Worm (Caenorhabditis elegans) whole organism, late embryonic: ENCODE measurements around the gene lfi-1.

Experiments
- C38D4.7 ChIP-seq: fragments of 200-800 bp; sonication (Bioruptor generic); optimal IDR thresholded peaks from 2 replicates; lab custom pipeline; 2018; ENCODE audit warnings: mild to moderate bottlenecking, missing genetic modification characterization, moderate library complexity, missing compliant biosample characterization
- K02D7.2 ChIP-seq: sonication (generic microtip); optimal IDR thresholded peaks from 2 replicates; lab custom pipeline; 2017; ENCODE audit warnings: mild to moderate bottlenecking, missing genetic modification characterization, missing compliant biosample characterization
- T23F11.4 ChIP-seq: fragments of 200-800 bp; sonication (Bioruptor generic); optimal IDR thresholded peaks from 2 replicates; lab custom pipeline; 2018; ENCODE audit warnings: mild to moderate bottlenecking, missing genetic modification characterization, missing compliant biosample characterization
- ahr-1 ChIP-seq: sonication (generic microtip); optimal IDR thresholded peaks from 2 replicates; lab custom pipeline; 2016; ENCODE audit warnings: missing genetic modification characterization, missing compliant biosample characterization
- ama-1 ChIP-seq: fragments of 150-350 bp; optimal IDR thresholded peaks from 2 replicates; lab custom pipeline; 2014
- ceh-18 ChIP-seq: sonication (generic microtip); optimal IDR thresholded peaks from 2 replicates; lab custom pipeline; 2016; ENCODE audit warnings: missing genetic modification characterization, missing compliant biosample characterization
- ceh-22 ChIP-seq: sonication (generic microtip); optimal IDR thresholded peaks from 2 replicates; lab custom pipeline; 2017; ENCODE audit warnings: missing biosample characterization, missing genetic modification characterization
- ceh-24 ChIP-seq: sonication (generic microtip); optimal IDR thresholded peaks from 2 replicates; lab custom pipeline; 2016; ENCODE audit warnings: mild to moderate bottlenecking, missing genetic modification characterization, missing compliant biosample characterization
- ceh-31 ChIP-seq: sonication (generic microtip); optimal IDR thresholded peaks from 2 replicates; lab custom pipeline; 2016; ENCODE audit warnings: missing genetic modification characterization, missing compliant biosample characterization
- ceh-34 ChIP-seq: sonication (generic microtip); optimal IDR thresholded peaks from 2 replicates; lab custom pipeline; 2016; ENCODE audit warnings: mild to moderate bottlenecking, missing genetic modification characterization, missing compliant biosample characterization
- ceh-45 ChIP-seq: fragments of 200-800 bp; sonication (Bioruptor generic); IDR thresholded peaks from 2 replicates; pipeline ENCODE4 v1.3.6; 2022; ENCODE audit warnings: missing genetic modification reagents, missing genetic modification characterization, missing compliant biosample characterization
- ceh-48 ChIP-seq: sonication (generic microtip); optimal IDR thresholded peaks from 2 replicates; lab custom pipeline; 2016; ENCODE audit warnings: missing genetic modification characterization, inconsistent platforms, missing compliant biosample characterization
- ceh-6 ChIP-seq: fragments of 200-800 bp; sonication (Bioruptor generic); optimal IDR thresholded peaks from 2 replicates; lab custom pipeline; 2018; ENCODE audit warnings: mild to moderate bottlenecking, missing genetic modification characterization, missing compliant biosample characterization
- che-1 ChIP-seq: sonication (generic microtip); optimal IDR thresholded peaks from 2 replicates; lab custom pipeline; 2016; ENCODE audit warnings: mild to moderate bottlenecking, missing genetic modification characterization, missing compliant biosample characterization
- dmd-4 ChIP-seq: sonication (generic microtip); optimal IDR thresholded peaks from 2 replicates; lab custom pipeline; 2016; ENCODE audit warnings: borderline replicate concordance, missing genetic modification characterization, missing compliant biosample characterization
- dve-1 ChIP-seq: sonication (generic microtip); optimal IDR thresholded peaks from 2 replicates; lab custom pipeline; 2017; ENCODE audit warnings: antibody characterized with exemption, mild to moderate bottlenecking, missing genetic modification characterization, missing compliant biosample characterization
- elt-2 ChIP-seq: sonication (generic microtip); optimal IDR thresholded peaks from 2 replicates; lab custom pipeline; 2016; ENCODE audit warnings: missing genetic modification reagents, missing genetic modification characterization, missing compliant biosample characterization
- elt-4 ChIP-seq: sonication (generic microtip); optimal IDR thresholded peaks from 2 replicates; lab custom pipeline; 2016; ENCODE audit warnings: missing genetic modification characterization, missing compliant biosample characterization
- ets-4 ChIP-seq: sonication (generic microtip); optimal IDR thresholded peaks from 2 replicates; lab custom pipeline; 2016; ENCODE audit warnings: missing genetic modification characterization, missing compliant biosample characterization
- fax-1 ChIP-seq: sonication (generic microtip); optimal IDR thresholded peaks from 2 replicates; lab custom pipeline; 2016; ENCODE audit warnings: missing genotype, missing genetic modification characterization, missing compliant biosample characterization
- fkh-6 ChIP-seq: sonication (generic microtip); optimal IDR thresholded peaks from 2 replicates; lab custom pipeline; 2016; ENCODE audit warnings: missing genetic modification characterization, missing compliant biosample characterization
- hlh-13 ChIP-seq: fragments of 200-800 bp; sonication (Bioruptor generic); optimal IDR thresholded peaks from 2 replicates; lab custom pipeline; 2018; ENCODE audit warnings: mild to moderate bottlenecking, missing genetic modification characterization, missing compliant biosample characterization
- hlh-15 ChIP-seq: sonication (generic microtip); optimal IDR thresholded peaks from 2 replicates; lab custom pipeline; 2016; ENCODE audit warnings: missing genetic modification characterization, missing compliant biosample characterization
- hlh-8 ChIP-seq: sonication (generic microtip); optimal IDR thresholded peaks from 2 replicates; lab custom pipeline; 2016; ENCODE audit warnings: missing genotype, missing genetic modification characterization, missing compliant biosample characterization
- madf-2 ChIP-seq: sonication (generic microtip); optimal IDR thresholded peaks from 2 replicates; lab custom pipeline; 2017; ENCODE audit warnings: missing genetic modification characterization, missing compliant biosample characterization
- mec-3 ChIP-seq: sonication (generic microtip); optimal IDR thresholded peaks from 2 replicates; lab custom pipeline; 2016; ENCODE audit warnings: borderline replicate concordance, missing genetic modification characterization, missing compliant biosample characterization
- nhr-232 ChIP-seq: sonication (generic microtip); optimal IDR thresholded peaks from 2 replicates; lab custom pipeline; 2016; ENCODE audit warnings: missing genetic modification characterization, missing compliant biosample characterization
- odd-2 ChIP-seq: sonication (generic microtip); optimal IDR thresholded peaks from 2 replicates; lab custom pipeline; 2017; ENCODE audit warnings: antibody characterized with exemption, mild to moderate bottlenecking, missing genetic modification characterization, missing compliant biosample characterization
- pag-3 ChIP-seq: sonication (generic microtip); optimal IDR thresholded peaks from 2 replicates; lab custom pipeline; 2016; ENCODE audit warnings: missing compliant biosample characterization, missing genetic modification characterization, borderline replicate concordance
- pax-1 ChIP-seq: fragments of 150-350 bp; optimal IDR thresholded peaks from 2 replicates; lab custom pipeline; 2014; ENCODE audit warnings: missing biosample characterization, missing genetic modification characterization
- pha-2 ChIP-seq: sonication (generic microtip); optimal IDR thresholded peaks from 2 replicates; lab custom pipeline; 2017; ENCODE audit warnings: mild to moderate bottlenecking, missing genetic modification characterization, missing compliant biosample characterization
- pqm-1 ChIP-seq: sonication (generic microtip); optimal IDR thresholded peaks from 2 replicates; lab custom pipeline; 2016; ENCODE audit warnings: missing genetic modification characterization, missing compliant biosample characterization
- ref-2 ChIP-seq: sonication (generic microtip); optimal IDR thresholded peaks from 2 replicates; lab custom pipeline; 2016; ENCODE audit warnings: missing genetic modification characterization, missing compliant biosample characterization
- rnt-1 ChIP-seq: sonication (generic microtip); optimal IDR thresholded peaks from 2 replicates; lab custom pipeline; 2016; ENCODE audit warnings: missing genetic modification characterization, missing compliant biosample characterization
- sox-2 ChIP-seq: fragments of 200-800 bp; sonication (Bioruptor generic); IDR thresholded peaks from 2 replicates; pipeline ENCODE4 v1.3.6; 2022; ENCODE audit warnings: missing genetic modification reagents, missing genetic modification characterization, missing compliant biosample characterization
- sox-4 ChIP-seq: sonication (generic microtip); optimal IDR thresholded peaks from 2 replicates; lab custom pipeline; 2017; ENCODE audit warnings: mild to moderate bottlenecking, missing genetic modification characterization, inconsistent platforms, missing compliant biosample characterization
- tbx-7 ChIP-seq: sonication (generic microtip); optimal IDR thresholded peaks from 2 replicates; lab custom pipeline; 2016; ENCODE audit warnings: missing genotype, missing genetic modification characterization, missing compliant biosample characterization
- ttx-3 ChIP-seq: sonication (generic microtip); optimal IDR thresholded peaks from 2 replicates; lab custom pipeline; 2016; ENCODE audit warnings: missing genetic modification reagents, missing genetic modification characterization, missing compliant biosample characterization
- unc-3 ChIP-seq, 2 experiments: fragments of 200-800 bp in 1 of 2; sonication (Bioruptor generic) in 1 of 2; sonication (generic microtip) in 1 of 2; conservative IDR thresholded peaks in 1 of 2; optimal IDR thresholded peaks in 1 of 2; 2 replicates each; pipeline versions ENCODE4 v1.3.6 to Lab custom; 2016 to 2022; ENCODE audit warnings: missing compliant biosample characterization in 2 of 2, missing genetic modification characterization in 2 of 2, missing genetic modification reagents in 1 of 2
- ztf-16 ChIP-seq: sonication (generic microtip); optimal IDR thresholded peaks from 2 replicates; lab custom pipeline; 2017; ENCODE audit warnings: missing genetic modification characterization, missing compliant biosample characterization

lfi-1 gene

ce11 chrX:5022682-5023081 is 46.1 kb downstream of the lfi-1 start (continued):
- peak; percentile 53 for TF ChIP-seq C38D4.7
- peak; percentile 52 for TF ChIP-seq sox-2 (GFP tag; lab: Robert Waterston, UW)
- no peak for TF ChIP-seq ahr-1
- TF ChIP-seq ttx-3 (tag; lab: Kevin White, UChicago), result peak; percentile 16
- TF ChIP-seq pax-1 (tag; lab: Kevin White, UChicago), result no peak
- TF ChIP-seq rnt-1 (tag; lab: Kevin White, UChicago), result no peak
- peak; percentile 7 for TF ChIP-seq ceh-24
- no peak for TF ChIP-seq odd-2 (tag; lab: Kevin White, UChicago)
- no peak for TF ChIP-seq pqm-1 (tag; lab: Kevin White, UChicago)
- peak; percentile 40 for TF ChIP-seq hlh-15 (tag; lab: Kevin White, UChicago)
- TF ChIP-seq nhr-232 (tag; lab: Kevin White, UChicago), result peak; percentile 61
- TF ChIP-seq unc-3 (GFP tag; conservative IDR thresholded peaks at IDR 0.05; lab: Robert Waterston, UW), result 0 out of 2 replicates have a peak, but pooled peaks have one; percentile 25
- peak; percentile 18 for TF ChIP-seq unc-3 (tag; optimal IDR thresholded peaks at IDR 0.05; lab: Kevin White, UChicago)
- TF ChIP-seq ceh-31 (tag; lab: Kevin White, UChicago), result peak; percentile 3
- peak; percentile 27 for TF ChIP-seq dve-1 (tag; lab: Kevin White, UChicago)
- peak; percentile 15 for TF ChIP-seq hlh-13 (GFP tag; lab: Kevin White, UChicago)
- TF ChIP-seq che-1 (tag; lab: Kevin White, UChicago), result peak; percentile 65
- TF ChIP-seq T23F11.4 (GFP tag; lab: Kevin White, UChicago), result peak; percentile 12
- 0 out of 2 replicates have a peak, but pooled peaks have one; percentile 13 for TF ChIP-seq ceh-45 (GFP tag; lab: Robert Waterston, UW)
- peak; percentile 60 for TF ChIP-seq ceh-6 (GFP tag; lab: Kevin White, UChicago)

- TF ChIP-seq ama-1 (no peak), ceh-22 (tag; lab: Kevin White, UChicago) (no peak), unc-3 (GFP tag; conservative IDR thresholded peaks at IDR 0.05; lab: Robert Waterston, UW) (no peak), unc-3 (tag; optimal IDR thresholded peaks at IDR 0.05; lab: Kevin White, UChicago) (no peak), mec-3 (tag; lab: Kevin White, UChicago) (no peak), tbx-7 (no peak), ets-4 (no peak), sox-4 (tag; lab: Kevin White, UChicago) (no peak), ceh-24 (no peak), ceh-45 (GFP tag; lab: Robert Waterston, UW) (no peak), elt-4 (tag; lab: Kevin White, UChicago) (no peak), ref-2 (tag; lab: Kevin White, UChicago) (no peak)
Measured at ce11 chrX:5024300-5024699, 47.7 kb downstream of the lfi-1 start, which contains the start of gene ZC449.1. Gene ZC449.1 (plus strand): TSS chrX:5024420.

ce11 chrX:5026461-5026860 is 49.8 kb downstream of the lfi-1 start:
- no peak for TF ChIP-seq fax-1 (tag; lab: Kevin White, UChicago)
- no peak for TF ChIP-seq ceh-18
- no peak for TF ChIP-seq hlh-15 (tag; lab: Kevin White, UChicago)
- TF ChIP-seq ztf-16, result no peak
- no peak for TF ChIP-seq dve-1 (tag; lab: Kevin White, UChicago)
- no peak for TF ChIP-seq elt-2 (tag; lab: Kevin White, UChicago)
- TF ChIP-seq fkh-6 (tag; lab: Kevin White, UChicago), result no peak
- no peak for TF ChIP-seq ttx-3 (tag; lab: Kevin White, UChicago)
- no peak for TF ChIP-seq pha-2
- TF ChIP-seq ceh-34, result no peak
- no peak for TF ChIP-seq dmd-4 (tag; lab: Kevin White, UChicago)
- no peak for TF ChIP-seq madf-2 (tag; lab: Kevin White, UChicago)
- no peak for TF ChIP-seq ceh-48 (tag; lab: Kevin White, UChicago)
- no peak for TF ChIP-seq hlh-8
- TF ChIP-seq K02D7.2 (tag; lab: Kevin White, UChicago), result no peak
- no peak for TF ChIP-seq pag-3 (tag; lab: Kevin White, UChicago)
